Fruit fly (Drosophila melanogaster) whole organism, embryonic: ENCODE data around the gene Alg7.

Experiments used
- CG11398 ChIP-seq: fragments of 200-800 bp; sonication (Bioruptor generic); optimal IDR thresholded peaks from 2 replicates; lab custom pipeline; 2016; ENCODE audit warnings: missing biosample characterization, missing genetic modification characterization
- CG2202 ChIP-seq: fragments of 200-800 bp; sonication (Bioruptor generic); optimal IDR thresholded peaks from 2 replicates; lab custom pipeline; 2018; ENCODE audit warnings: missing biosample characterization, mild to moderate bottlenecking, missing genetic modification characterization
- CG2875 ChIP-seq: fragments of 200-800 bp; sonication (Bioruptor generic); optimal IDR thresholded peaks from 2 replicates; lab custom pipeline; 2017; ENCODE audit warnings: missing biosample characterization, mild to moderate bottlenecking, missing genetic modification characterization, missing genetic modification reagents
- CG3995 ChIP-seq: fragments of 200-800 bp; sonication (Bioruptor generic); optimal IDR thresholded peaks from 3 replicates; lab custom pipeline; 2016; ENCODE audit warnings: missing biosample characterization, missing genetic modification characterization
- CG9817 ChIP-seq: fragments of 200-800 bp; sonication (Bioruptor generic); optimal IDR thresholded peaks from 2 replicates; lab custom pipeline; 2018; ENCODE audit warnings: missing biosample characterization, mild to moderate bottlenecking, missing genetic modification characterization, moderate library complexity
- D19A ChIP-seq: fragments of 200-800 bp; optimal IDR thresholded peaks from 3 replicates; lab custom pipeline; 2019; ENCODE audit warnings: missing biosample characterization, mild to moderate bottlenecking, missing genetic modification characterization, moderate library complexity
- NK7.1 ChIP-seq: fragments of 200-800 bp; sonication (Bioruptor generic); optimal IDR thresholded peaks from 3 replicates; lab custom pipeline; 2016; ENCODE audit warnings: missing biosample characterization, missing genetic modification characterization
- cato ChIP-seq: fragments of 200-800 bp; sonication (Bioruptor generic); optimal IDR thresholded peaks from 2 replicates; lab custom pipeline; 2016; ENCODE audit warnings: missing biosample characterization, missing genetic modification characterization, borderline replicate concordance
- nerfin-1 ChIP-seq: fragments of 200-800 bp; sonication (Bioruptor generic); optimal IDR thresholded peaks from 3 replicates; lab custom pipeline; 2019; ENCODE audit warnings: missing biosample characterization, mild to moderate bottlenecking, missing genetic modification characterization, moderate library complexity
- slbo ChIP-seq: fragments of 200-800 bp; sonication (Bioruptor generic); IDR thresholded peaks from 2 replicates; pipeline ENCODE4 v1.3.6; 2022; ENCODE audit warnings: missing biosample characterization, missing genetic modification characterization

dm6 chr2L:13179095-13179494 lies at the start of gene Alg7:
- TF ChIP-seq D19A (tag; lab: Kevin White, UChicago) (no peak), CG3995 (GFP tag; lab: Kevin White, UChicago) (no peak), slbo (GFP tag; lab: Robert Waterston, UW) (no peak), CG9817 (tag; lab: Kevin White, UChicago) (no peak), NK7.1 (no peak), nerfin-1 (tag; lab: Kevin White, UChicago) (no peak), CG2202 (no peak), cato (GFP tag; lab: Kevin White, UChicago) (no peak), CG2875 (GFP tag; lab: Kevin White, UChicago) (no peak), CG11398 (GFP tag; lab: Kevin White, UChicago) (no peak)
